Worm (Caenorhabditis elegans): ENCODE results near the gene F55G11.7.

- no peak for TF ChIP-seq zip-5 (tag; optimal IDR thresholded peaks at IDR 0.05)
- TF ChIP-seq tbx-2 (tag; optimal IDR thresholded peaks at IDR 0.05) = no peak
- TF ChIP-seq mec-3 (tag; optimal IDR thresholded peaks at IDR 0.05; ENCODE audit: borderline replicate concordance) = no peak
- no peak for TF ChIP-seq pha-4 (tag; optimal IDR thresholded peaks at IDR 0.05)
- TF ChIP-seq dmd-4 (tag; optimal IDR thresholded peaks at IDR 0.05; ENCODE audit: borderline replicate concordance) = no peak
- no peak for TF ChIP-seq pqm-1 (tag; optimal IDR thresholded peaks at IDR 0.05)
- TF ChIP-seq pros-1 (tag; optimal IDR thresholded peaks at IDR 0.05) = no peak
- no peak for TF ChIP-seq dve-1 (tag; optimal IDR thresholded peaks at IDR 0.05)
Observed at ce11 chrIV:12989355-12989754, 29.1 kb downstream of the F55G11.7 start, which contains the start of gene K10D11.6.

All from whole organism, late embryonic.